Worm (Caenorhabditis elegans): Measurements from ENCODE around the gene spp-22.

DNA sequence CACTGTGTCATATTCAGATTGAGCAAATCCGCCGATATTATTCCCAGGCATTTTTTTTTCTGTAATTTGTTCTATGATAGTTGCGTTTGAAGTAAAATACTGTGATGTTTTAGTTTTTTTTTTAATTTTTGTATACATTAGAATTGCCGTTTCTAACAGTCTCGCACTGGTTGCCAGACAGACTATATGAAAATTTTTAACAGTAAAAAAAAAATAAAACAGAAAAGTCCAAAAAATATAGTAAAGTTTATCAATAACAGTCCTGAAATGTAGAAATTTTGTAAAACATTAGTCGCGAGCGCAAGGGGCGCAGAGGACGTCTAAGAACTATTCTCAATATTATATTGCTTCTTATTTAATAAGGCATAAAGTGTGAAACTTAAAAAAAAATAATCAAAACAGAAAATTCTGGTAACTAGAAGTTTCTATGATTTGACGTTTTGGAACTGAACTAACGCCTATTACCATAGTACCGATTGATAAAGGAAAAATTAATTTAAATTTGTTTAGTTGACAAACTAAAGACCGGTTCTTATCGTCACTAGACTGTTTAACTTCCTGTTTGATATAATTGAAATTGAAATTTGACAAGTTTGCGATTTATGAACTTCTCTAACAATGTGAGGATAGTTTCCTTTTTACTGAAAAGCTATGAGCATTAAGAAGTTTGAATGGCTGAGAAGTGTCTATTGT is 49.0 kb downstream of the spp-22 start, which contains the start of gene lact-1:
- TF ChIP-seq rnt-1 (tag; optimal IDR thresholded peaks at IDR 0.05) (no peak), C38D4.7 (GFP tag; optimal IDR thresholded peaks at IDR 0.05) (no peak), fkh-10 (GFP tag; optimal IDR thresholded peaks at IDR 0.05) (no peak), nhr-11 (tag; optimal IDR thresholded peaks at IDR 0.05) (no peak), syd-9 (tag; optimal IDR thresholded peaks at IDR 0.05) (no peak), pag-3 (tag; optimal IDR thresholded peaks at IDR 0.05; ENCODE audit: borderline replicate concordance) (no peak), sox-4 (tag; optimal IDR thresholded peaks at IDR 0.05) (no peak), ama-1 (optimal IDR thresholded peaks at IDR 0.05) (no peak), F13H6.1 (tag; optimal IDR thresholded peaks at IDR 0.05) (no peak)

Data from whole organism, late embryonic.